Worm (Caenorhabditis elegans) whole organism, young adult: ENCODE results near the gene T27A10.5.

Source experiments
- B0019.2 ChIP-seq: fragments of 200-800 bp; sonication (Bioruptor generic); conservative IDR thresholded peaks from 2 replicates; pipeline ENCODE4 v1.3.6; 2022; ENCODE audit warnings: missing genetic modification reagents, missing genetic modification characterization, missing compliant biosample characterization
- C17E4.6 ChIP-seq: fragments of 200-800 bp; sonication (Bioruptor generic); IDR thresholded peaks from 2 replicates; pipeline ENCODE4 v1.3.6; 2022; ENCODE audit warnings: missing genetic modification reagents, missing genetic modification characterization, missing compliant biosample characterization
- F22D6.2 ChIP-seq: sonication (generic microtip); optimal IDR thresholded peaks from 2 replicates; lab custom pipeline; 2016; ENCODE audit warnings: mild to moderate bottlenecking, missing genetic modification characterization, missing compliant biosample characterization
- F23B12.7 ChIP-seq: sonication (generic microtip); optimal IDR thresholded peaks from 2 replicates; lab custom pipeline; 2017; ENCODE audit warnings: missing genetic modification characterization, mild to moderate bottlenecking, missing compliant biosample characterization, antibody characterized with exemption, moderate library complexity; ENCODE audit not compliant: insufficient read depth
- F49E8.2 ChIP-seq: sonication (generic microtip); optimal IDR thresholded peaks from 3 replicates; lab custom pipeline; 2017; ENCODE audit warnings: missing genetic modification characterization, mild to moderate bottlenecking, missing compliant biosample characterization, antibody characterized with exemption, moderate library complexity; ENCODE audit not compliant: insufficient read depth
- F52B5.7 ChIP-seq: sonication (generic microtip); optimal IDR thresholded peaks from 2 replicates; lab custom pipeline; 2016; ENCODE audit warnings: mild to moderate bottlenecking, missing genetic modification characterization, missing compliant biosample characterization
- F57A8.1 ChIP-seq: fragments of 200-800 bp; sonication (Bioruptor generic); optimal IDR thresholded peaks from 2 replicates; lab custom pipeline; 2018; ENCODE audit warnings: mild to moderate bottlenecking, missing genetic modification characterization, moderate library complexity, missing compliant biosample characterization
- K11D2.4 ChIP-seq: fragments of 200-800 bp; sonication (Bioruptor generic); IDR thresholded peaks from 2 replicates; pipeline ENCODE4 v1.3.6; 2022; ENCODE audit warnings: missing genetic modification reagents, missing genetic modification characterization, missing compliant biosample characterization
- T07F8.4 ChIP-seq: sonication (generic microtip); optimal IDR thresholded peaks from 2 replicates; lab custom pipeline; 2016; ENCODE audit warnings: mild to moderate bottlenecking, missing genetic modification characterization, moderate library complexity, missing compliant biosample characterization
- T26A5.8 ChIP-seq: sonication (generic microtip); optimal IDR thresholded peaks from 2 replicates; lab custom pipeline; 2016; ENCODE audit warnings: missing genetic modification characterization, missing compliant biosample characterization
- Y53G8AR.9 ChIP-seq: fragments of 200-800 bp; sonication (Bioruptor generic); conservative IDR thresholded peaks from 2 replicates; pipeline ENCODE4 v1.3.6; 2022; ENCODE audit warnings: missing genetic modification reagents, missing genetic modification characterization, missing compliant biosample characterization
- Y56A3A.18 ChIP-seq: fragments of 200-800 bp; sonication (Bioruptor generic); IDR thresholded peaks from 2 replicates; pipeline ENCODE4 v1.3.6; 2022; ENCODE audit warnings: missing genetic modification reagents, missing genetic modification characterization, missing compliant biosample characterization
- Y95B8A.8 ChIP-seq: fragments of 200-800 bp; sonication (Bioruptor generic); IDR thresholded peaks from 2 replicates; pipeline ENCODE4 v1.3.6; 2022; ENCODE audit warnings: missing genetic modification reagents, missing genetic modification characterization, missing compliant biosample characterization
- akir-1 ChIP-seq: fragments of 200-800 bp; sonication (Bioruptor generic); optimal IDR thresholded peaks from 2 replicates; lab custom pipeline; 2018; ENCODE audit warnings: mild to moderate bottlenecking, missing genetic modification characterization, moderate library complexity, missing compliant biosample characterization
- ama-1 ChIP-seq, 3 experiments: fragments of 150-350 bp in 1 of 3; sonication (generic microtip) in 2 of 3; optimal IDR thresholded peaks; 2 replicates each; lab custom pipeline; 2014 to 2018; ENCODE audit warnings: missing biosample characterization in 2 of 3, missing genetic modification characterization in 2 of 3, missing genetic modification reagents in 2 of 3
- attf-3 ChIP-seq: fragments of 200-800 bp; sonication (Bioruptor generic); conservative IDR thresholded peaks from 2 replicates; pipeline ENCODE4 v1.3.6; 2022; ENCODE audit warnings: missing genetic modification reagents, missing genetic modification characterization, missing compliant biosample characterization
- attf-5 ChIP-seq: fragments of 200-800 bp; sonication (Bioruptor generic); optimal IDR thresholded peaks from 2 replicates; lab custom pipeline; 2018; ENCODE audit warnings: mild to moderate bottlenecking, missing genetic modification characterization, missing compliant biosample characterization
- bed-1 ChIP-seq: fragments of 200-800 bp; sonication (Bioruptor generic); IDR thresholded peaks from 2 replicates; pipeline ENCODE4 v1.3.6; 2022; ENCODE audit warnings: missing genetic modification reagents, missing genetic modification characterization, missing compliant biosample characterization
- bed-2 ChIP-seq: fragments of 200-800 bp; sonication (Bioruptor generic); IDR thresholded peaks from 2 replicates; pipeline ENCODE4 v1.3.6; 2022; ENCODE audit warnings: missing genetic modification reagents, missing genetic modification characterization, missing compliant biosample characterization
- ceh-100 ChIP-seq: fragments of 200-800 bp; sonication (Bioruptor generic); IDR thresholded peaks from 2 replicates; pipeline ENCODE4 v1.3.6; 2022; ENCODE audit warnings: missing genetic modification reagents, missing genetic modification characterization, missing compliant biosample characterization
- ceh-40 ChIP-seq: fragments of 200-800 bp; sonication (Bioruptor generic); IDR thresholded peaks from 2 replicates; pipeline ENCODE4 v1.3.6; 2022; ENCODE audit warnings: missing genetic modification characterization, missing compliant biosample characterization
- ceh-58 ChIP-seq: fragments of 200-800 bp; sonication (Bioruptor generic); IDR thresholded peaks from 2 replicates; pipeline ENCODE4 v1.3.6; 2022; ENCODE audit warnings: missing genetic modification characterization, missing compliant biosample characterization
- ceh-91 ChIP-seq: fragments of 200-800 bp; sonication (Bioruptor generic); IDR thresholded peaks from 2 replicates; pipeline ENCODE4 v1.3.6; 2022; ENCODE audit warnings: missing genetic modification reagents, missing genetic modification characterization, missing compliant biosample characterization
- chd-7 ChIP-seq: sonication (generic microtip); optimal IDR thresholded peaks from 2 replicates; lab custom pipeline; 2016; ENCODE audit warnings: mild to moderate bottlenecking, missing genetic modification characterization, moderate library complexity, missing compliant biosample characterization
- dpff-1 ChIP-seq: sonication (generic microtip); optimal IDR thresholded peaks from 2 replicates; lab custom pipeline; 2017; ENCODE audit warnings: mild to moderate bottlenecking, missing genetic modification characterization, missing compliant biosample characterization
- egl-18 ChIP-seq: fragments of 200-800 bp; sonication (Bioruptor generic); IDR thresholded peaks from 2 replicates; pipeline ENCODE4 v1.3.6; 2022; ENCODE audit warnings: missing genetic modification reagents, missing genetic modification characterization, missing compliant biosample characterization
- egrh-3 ChIP-seq: fragments of 200-800 bp; sonication (Bioruptor generic); IDR thresholded peaks from 2 replicates; pipeline ENCODE4 v1.3.6; 2022; ENCODE audit warnings: missing genetic modification reagents, missing genetic modification characterization, missing compliant biosample characterization
- fkh-3 ChIP-seq: sonication (generic microtip); optimal IDR thresholded peaks from 2 replicates; lab custom pipeline; 2016; ENCODE audit warnings: mild to moderate bottlenecking, missing genetic modification characterization, missing compliant biosample characterization
- hlh-12 ChIP-seq: sonication (generic microtip); optimal IDR thresholded peaks from 2 replicates; lab custom pipeline; 2016; ENCODE audit warnings: missing genetic modification characterization, missing compliant biosample characterization
- lag-1 ChIP-seq: fragments of 200-800 bp; sonication (Bioruptor generic); IDR thresholded peaks from 2 replicates; pipeline ENCODE4 v1.3.6; 2022; ENCODE audit warnings: missing genetic modification reagents, missing genetic modification characterization, missing compliant biosample characterization
- let-607 ChIP-seq, 2 experiments: fragments of 200-800 bp in 1 of 2; sonication (Bioruptor generic) in 1 of 2; sonication (generic microtip) in 1 of 2; optimal IDR thresholded peaks; 2 replicates each; lab custom pipeline; 2016 to 2018; ENCODE audit warnings: mild to moderate bottlenecking in 2 of 2, missing compliant biosample characterization in 2 of 2, missing genetic modification characterization in 2 of 2, moderate library complexity in 2 of 2, missing genotype in 1 of 2
- lin-35 ChIP-seq, 3 experiments: fragments of 150-350 bp in 2 of 3; sonication (generic microtip) in 1 of 3; optimal IDR thresholded peaks; 2 replicates each; lab custom pipeline; 2014 to 2018; ENCODE audit warnings: missing biosample characterization in 3 of 3, missing genetic modification characterization in 3 of 3, missing genetic modification reagents in 3 of 3
- lin-40 ChIP-seq: sonication (generic microtip); optimal IDR thresholded peaks from 2 replicates; lab custom pipeline; 2016; ENCODE audit warnings: missing genetic modification characterization, mild to moderate bottlenecking, missing compliant biosample characterization, missing genotype, missing genetic modification reagents
- madf-3 ChIP-seq: fragments of 200-800 bp; sonication (Bioruptor generic); IDR thresholded peaks from 2 replicates; pipeline ENCODE4 v1.3.6; 2022; ENCODE audit warnings: missing genetic modification reagents, missing genetic modification characterization, missing compliant biosample characterization
- madf-6 ChIP-seq: fragments of 200-800 bp; sonication (Bioruptor generic); IDR thresholded peaks from 2 replicates; pipeline ENCODE4 v1.3.6; 2022; ENCODE audit warnings: missing genetic modification reagents, missing genetic modification characterization, missing compliant biosample characterization
- mcd-1 ChIP-seq: fragments of 200-800 bp; sonication (Bioruptor generic); IDR thresholded peaks from 2 replicates; pipeline ENCODE4 v1.3.6; 2022; ENCODE audit warnings: missing genetic modification reagents, missing genetic modification characterization, missing compliant biosample characterization
- mxl-1 ChIP-seq: sonication (generic microtip); optimal IDR thresholded peaks from 2 replicates; lab custom pipeline; 2016; ENCODE audit warnings: missing genetic modification characterization, missing compliant biosample characterization
- nhr-27 ChIP-seq: fragments of 200-800 bp; sonication (Bioruptor generic); optimal IDR thresholded peaks from 2 replicates; lab custom pipeline; 2018; ENCODE audit warnings: mild to moderate bottlenecking, missing genetic modification characterization, moderate library complexity, missing compliant biosample characterization
- repo-1 ChIP-seq: sonication (generic microtip); optimal IDR thresholded peaks from 2 replicates; lab custom pipeline; 2017; ENCODE audit warnings: mild to moderate bottlenecking, missing genetic modification characterization, missing compliant biosample characterization
- rpc-1 ChIP-seq, 2 experiments: fragments of 150-350 bp in 1 of 2; sonication (generic microtip) in 1 of 2; optimal IDR thresholded peaks; 2 replicates each; lab custom pipeline; 2014 to 2018; ENCODE audit warnings: missing biosample characterization in 1 of 2, missing genetic modification characterization in 1 of 2, missing genetic modification reagents in 1 of 2, missing genotype in 1 of 2
- sdz-38 ChIP-seq: sonication (generic microtip); optimal IDR thresholded peaks from 2 replicates; lab custom pipeline; 2016; ENCODE audit warnings: missing genotype, missing genetic modification characterization, missing compliant biosample characterization
- sea-2 ChIP-seq: fragments of 200-800 bp; sonication (Bioruptor generic); IDR thresholded peaks from 2 replicates; pipeline ENCODE4 v1.3.6; 2022; ENCODE audit warnings: missing genetic modification characterization, missing compliant biosample characterization
- snpc-1.3 ChIP-seq: sonication (generic microtip); optimal IDR thresholded peaks from 2 replicates; lab custom pipeline; 2017; ENCODE audit warnings: missing genetic modification characterization, mild to moderate bottlenecking, missing compliant biosample characterization, antibody characterized with exemption, moderate library complexity, missing genotype, missing genetic modification reagents; ENCODE audit not compliant: insufficient read depth
- somi-1 ChIP-seq: fragments of 200-800 bp; sonication (Bioruptor generic); optimal IDR thresholded peaks from 2 replicates; lab custom pipeline; 2018; ENCODE audit warnings: mild to moderate bottlenecking, missing genetic modification characterization, missing compliant biosample characterization
- unc-62 ChIP-seq: fragments of 150-350 bp; optimal IDR thresholded peaks from 2 replicates; lab custom pipeline; 2014; ENCODE audit warnings: missing biosample characterization, missing genetic modification reagents, missing genetic modification characterization
- zfh-2 ChIP-seq: fragments of 200-800 bp; sonication (Bioruptor generic); conservative IDR thresholded peaks from 2 replicates; pipeline ENCODE4 v1.3.6; 2022; ENCODE audit warnings: missing genetic modification reagents, missing genetic modification characterization, missing compliant biosample characterization
- ztf-26 ChIP-seq: sonication (generic microtip); optimal IDR thresholded peaks from 2 replicates; lab custom pipeline; 2017; ENCODE audit warnings: missing genetic modification characterization, missing compliant biosample characterization
- ztf-28 ChIP-seq: fragments of 200-800 bp; sonication (Bioruptor generic); IDR thresholded peaks from 2 replicates; pipeline ENCODE4 v1.3.6; 2022; ENCODE audit warnings: missing genetic modification reagents, missing genetic modification characterization, missing compliant biosample characterization
- ztf-3 ChIP-seq: fragments of 200-800 bp; sonication (Bioruptor generic); optimal IDR thresholded peaks from 2 replicates; lab custom pipeline; 2018; ENCODE audit warnings: mild to moderate bottlenecking, missing genetic modification characterization, missing compliant biosample characterization

T27A10.5 gene

ce11 chrX:3566856-3567255, 6.5 kb downstream of the T27A10.5 start (continued):
- no peak for TF ChIP-seq ceh-40 (GFP tag; lab: Robert Waterston, UW)
- TF ChIP-seq C17E4.6 = no peak
- TF ChIP-seq mxl-1 (tag; lab: Kevin White, UChicago) = no peak
- no peak for TF ChIP-seq akir-1 (GFP tag; lab: Kevin White, UChicago)
- TF ChIP-seq attf-5 (GFP tag; lab: Kevin White, UChicago) = no peak
- TF ChIP-seq bed-1 = no peak
- no peak for TF ChIP-seq snpc-1.3 (tag; lab: Kevin White, UChicago)
- no peak for TF ChIP-seq dpff-1 (tag; lab: Kevin White, UChicago)
- no peak for TF ChIP-seq K11D2.4 (GFP tag; lab: Robert Waterston, UW)
- no peak for TF ChIP-seq chd-7 (tag; lab: Kevin White, UChicago)
- no peak for TF ChIP-seq ceh-91 (GFP tag; lab: Robert Waterston, UW)
- no peak for TF ChIP-seq unc-62 (GFP tag; lab: Kevin White, UChicago)
- TF ChIP-seq somi-1 (GFP tag; lab: Kevin White, UChicago) = no peak
- no peak for TF ChIP-seq ztf-28 (GFP tag; lab: Robert Waterston, UW)
- TF ChIP-seq lin-40 (tag; lab: Kevin White, UChicago) = no peak
- TF ChIP-seq ztf-26 (tag; lab: Kevin White, UChicago) = no peak
- TF ChIP-seq Y56A3A.18 (GFP tag; lab: Robert Waterston, UW) = peak; percentile 78
- no peak for TF ChIP-seq egrh-3
- TF ChIP-seq sea-2 (GFP tag; lab: Robert Waterston, UW) = no peak
- TF ChIP-seq egl-18 (GFP tag; lab: Robert Waterston, UW) = no peak
- no peak for TF ChIP-seq F22D6.2 (tag; lab: Kevin White, UChicago)
- peak; percentile 37 for TF ChIP-seq repo-1 (tag; lab: Kevin White, UChicago)
- no peak for TF ChIP-seq madf-6 (GFP tag; lab: Robert Waterston, UW)
- TF ChIP-seq F49E8.2 = no peak
- peak in 1 of 2 experiments; percentile 4 for TF ChIP-seq let-607 (tag; optimal IDR thresholded peaks at IDR 0.05; lab: Kevin White, UChicago)
- TF ChIP-seq lin-35 (GFP tag; optimal IDR thresholded peaks at IDR 0.05; lab: Kevin White, UChicago) = no peak
- TF ChIP-seq bed-2 (GFP tag; lab: Robert Waterston, UW) = no peak
- TF ChIP-seq madf-3 = 0 out of 2 replicates have a peak, but pooled peaks have one; percentile 71
- TF ChIP-seq zfh-2 (GFP tag; lab: Robert Waterston, UW) = no peak
- TF ChIP-seq B0019.2 = no peak
- no peak for TF ChIP-seq ceh-58 (GFP tag; lab: Robert Waterston, UW)
- no peak for TF ChIP-seq fkh-3 (tag; lab: Kevin White, UChicago)
- TF ChIP-seq nhr-27 (tag; lab: Kevin White, UChicago) = no peak
- TF ChIP-seq T07F8.4 (tag; lab: Kevin White, UChicago) = no peak
- no peak for TF ChIP-seq ama-1 (optimal IDR thresholded peaks at IDR 0.05; lab: Kevin White, UChicago)
- no peak for TF ChIP-seq ama-1 (GFP tag; optimal IDR thresholded peaks at IDR 0.05; lab: Kevin White, UChicago)
- no peak for TF ChIP-seq T26A5.8
- no peak for TF ChIP-seq F23B12.7 (tag; lab: Kevin White, UChicago)
- no peak for TF ChIP-seq sdz-38 (tag; lab: Kevin White, UChicago)
- TF ChIP-seq ztf-3 = peak; percentile 39
- no peak for TF ChIP-seq hlh-12 (tag; lab: Kevin White, UChicago)
- TF ChIP-seq lag-1 (GFP tag; lab: Robert Waterston, UW) = no peak
- TF ChIP-seq Y53G8AR.9 (GFP tag; lab: Robert Waterston, UW) = peak; percentile 91
- no peak for TF ChIP-seq ceh-100
- TF ChIP-seq F57A8.1 (GFP tag; lab: Kevin White, UChicago) = no peak
- TF ChIP-seq rpc-1 (optimal IDR thresholded peaks at IDR 0.05; lab: Kevin White, UChicago) = no peak
- no peak for TF ChIP-seq rpc-1 (tag; optimal IDR thresholded peaks at IDR 0.05; lab: Kevin White, UChicago)
- no peak for TF ChIP-seq attf-3 (GFP tag; lab: Robert Waterston, UW)
- no peak for TF ChIP-seq Y95B8A.8 (GFP tag; lab: Robert Waterston, UW)
- no peak for TF ChIP-seq F52B5.7 (tag; lab: Kevin White, UChicago)
- no peak for TF ChIP-seq mcd-1
